Fruit fly (Drosophila melanogaster) Kc167 (cell line): ENCODE results near the gene CG4995.

ENCODE experiments used
- Myc ChIP-seq: fragments of >200 bp; optimal IDR thresholded peaks from 2 replicates; lab custom pipeline; 2017; ENCODE audit warnings: missing external identifiers
- Sin3A ChIP-seq: fragments of >200 bp; optimal IDR thresholded peaks from 2 replicates; lab custom pipeline; 2018; ENCODE audit warnings: missing external identifiers
- h ChIP-seq: fragments of >200 bp; optimal IDR thresholded peaks from 3 replicates; lab custom pipeline; 2018; ENCODE audit warnings: missing external identifiers
- ttk ChIP-seq: sonication (Bioruptor generic); optimal IDR thresholded peaks from 2 replicates; lab custom pipeline; 2017; ENCODE audit warnings: missing external identifiers

DNA sequence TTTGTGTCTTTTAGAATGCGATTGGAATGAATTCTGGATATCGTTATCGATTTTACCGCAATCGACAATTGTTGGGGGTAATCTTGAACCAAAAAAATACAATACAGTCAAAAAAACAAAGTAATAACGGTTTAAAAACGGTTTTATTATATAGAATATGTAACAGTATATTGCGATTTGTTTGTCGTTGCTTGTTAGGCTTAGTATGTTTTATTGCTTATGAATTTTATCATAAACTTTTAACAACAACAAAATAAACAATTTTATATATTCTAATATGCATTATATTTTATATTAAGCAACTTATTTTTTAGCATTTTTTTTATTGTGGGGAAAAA is 22.5 kb upstream of the CG4995 start, which contains the start of gene CYLD:
- TF ChIP-seq ttk: no peak
- TF ChIP-seq Sin3A (lab: Kevin White, UChicago): no peak
- TF ChIP-seq h: no peak
- no peak for TF ChIP-seq Myc (lab: Kevin White, UChicago)
